Worm (Caenorhabditis elegans) whole organism, L4 larva: ENCODE results near the gene dars-1.

Experiments used
- F10B5.3 ChIP-seq: sonication (generic microtip); optimal IDR thresholded peaks from 2 replicates; lab custom pipeline; 2016; ENCODE audit warnings: mild to moderate bottlenecking, missing genetic modification characterization, missing compliant biosample characterization
- F26F4.8 ChIP-seq: fragments of 200-800 bp; sonication (Bioruptor generic); conservative IDR thresholded peaks from 2 replicates; pipeline ENCODE4 v1.3.6; 2022; ENCODE audit warnings: missing genetic modification characterization, missing compliant biosample characterization
- F49E8.2 ChIP-seq: sonication (generic microtip); optimal IDR thresholded peaks from 2 replicates; lab custom pipeline; 2016; ENCODE audit warnings: missing compliant biosample characterization, mild to moderate bottlenecking, missing genetic modification characterization, borderline replicate concordance
- T20F7.1 ChIP-seq: fragments of 200-800 bp; sonication (Bioruptor generic); optimal IDR thresholded peaks from 2 replicates; lab custom pipeline; 2018; ENCODE audit warnings: mild to moderate bottlenecking, missing genetic modification characterization, missing compliant biosample characterization
- Y105C5A.15 ChIP-seq: fragments of 200-800 bp; sonication (Bioruptor generic); IDR thresholded peaks from 2 replicates; pipeline ENCODE4 v1.3.6; 2022; ENCODE audit warnings: missing genetic modification characterization, missing compliant biosample characterization
- Y75B8A.6 ChIP-seq: fragments of 200-800 bp; sonication (Bioruptor generic); IDR thresholded peaks from 2 replicates; pipeline ENCODE4 v1.3.6; 2022; ENCODE audit warnings: missing genetic modification reagents, missing genetic modification characterization, missing compliant biosample characterization
- aha-1 ChIP-seq: fragments of 150-350 bp; peaks from one replicate; lab custom pipeline; 2014; ENCODE audit warnings: missing biosample characterization, missing genetic modification characterization
- ceh-28 ChIP-seq: fragments of 150-350 bp; optimal IDR thresholded peaks from 2 replicates; lab custom pipeline; 2014; ENCODE audit warnings: missing biosample characterization, missing genetic modification reagents, missing genetic modification characterization
- ceh-44 ChIP-seq: fragments of 200-800 bp; sonication (Bioruptor generic); IDR thresholded peaks from 2 replicates; pipeline ENCODE4 v1.3.6; 2022; ENCODE audit warnings: missing genetic modification reagents, missing genetic modification characterization, missing compliant biosample characterization
- daf-12 ChIP-seq: fragments of 150-350 bp; optimal IDR thresholded peaks from 2 replicates; lab custom pipeline; 2014; ENCODE audit warnings: missing biosample characterization, missing genetic modification reagents, missing genetic modification characterization
- daf-16 ChIP-seq, 3 experiments: sonication (generic microtip); optimal IDR thresholded peaks; 2 replicates each; lab custom pipeline; 2016 to 2017; ENCODE audit warnings: missing genetic modification characterization in 3 of 3, missing genetic modification reagents in 3 of 3, mild to moderate bottlenecking in 2 of 3, missing compliant biosample characterization in 2 of 3, missing biosample characterization in 1 of 3, moderate library complexity in 1 of 3
- daf-19 ChIP-seq: fragments of 200-800 bp; sonication (Bioruptor generic); conservative IDR thresholded peaks from 2 replicates; pipeline ENCODE4 v1.3.6; 2022; ENCODE audit warnings: missing genetic modification characterization, missing compliant biosample characterization
- dmd-6 ChIP-seq: fragments of 200-800 bp; sonication (Bioruptor generic); IDR thresholded peaks from 2 replicates; pipeline ENCODE4 v1.3.6; 2022; ENCODE audit warnings: missing genetic modification reagents, missing genetic modification characterization, missing compliant biosample characterization
- dpl-1 ChIP-seq: fragments of 150-350 bp; optimal IDR thresholded peaks from 2 replicates; lab custom pipeline; 2014; ENCODE audit warnings: missing biosample characterization, missing genetic modification reagents, missing genetic modification characterization
- duxl-1 ChIP-seq: sonication (generic microtip); optimal IDR thresholded peaks from 2 replicates; lab custom pipeline; 2016; ENCODE audit warnings: mild to moderate bottlenecking, missing genetic modification characterization, moderate library complexity, missing compliant biosample characterization; ENCODE audit not compliant: poor library complexity
- gei-8 ChIP-seq: fragments of 200-800 bp; sonication (Bioruptor generic); optimal IDR thresholded peaks from 2 replicates; lab custom pipeline; 2018; ENCODE audit warnings: mild to moderate bottlenecking, missing genetic modification characterization, missing compliant biosample characterization
- hif-1 ChIP-seq, 2 experiments: sonication (generic microtip); optimal IDR thresholded peaks; 2 replicates each; lab custom pipeline; 2016 to 2017; ENCODE audit warnings: missing compliant biosample characterization in 2 of 2, missing genetic modification characterization in 2 of 2, missing genetic modification reagents in 2 of 2, missing genotype in 2 of 2, mild to moderate bottlenecking in 1 of 2
- hlh-11 ChIP-seq: fragments of 200-800 bp; sonication (Bioruptor generic); optimal IDR thresholded peaks from 2 replicates; lab custom pipeline; 2018; ENCODE audit warnings: mild to moderate bottlenecking, missing genetic modification characterization, missing compliant biosample characterization
- hlh-30 ChIP-seq: sonication (generic microtip); optimal IDR thresholded peaks from 2 replicates; lab custom pipeline; 2017; ENCODE audit warnings: antibody characterized with exemption, mild to moderate bottlenecking, missing genetic modification characterization, missing compliant biosample characterization; ENCODE audit not compliant: insufficient read depth
- jun-1 ChIP-seq: fragments of 150-350 bp; optimal IDR thresholded peaks from 2 replicates; lab custom pipeline; 2014; ENCODE audit warnings: missing biosample characterization, missing genetic modification reagents, missing genetic modification characterization
- lim-7 ChIP-seq: fragments of 200-800 bp; sonication (Bioruptor generic); IDR thresholded peaks from 2 replicates; pipeline ENCODE4 v1.3.6; 2022; ENCODE audit warnings: missing genetic modification characterization, missing compliant biosample characterization
- lin-13 ChIP-seq: fragments of 150-350 bp; optimal IDR thresholded peaks from 2 replicates; lab custom pipeline; 2014; ENCODE audit warnings: missing biosample characterization, missing genetic modification reagents, missing genetic modification characterization
- lin-39 ChIP-seq: fragments of 150-350 bp; optimal IDR thresholded peaks from 2 replicates; lab custom pipeline; 2014; ENCODE audit warnings: missing biosample characterization, missing genetic modification reagents, missing genetic modification characterization
- mes-2 ChIP-seq: sonication (generic microtip); optimal IDR thresholded peaks from 2 replicates; lab custom pipeline; 2016; ENCODE audit warnings: missing genotype, mild to moderate bottlenecking, missing genetic modification characterization, missing compliant biosample characterization; ENCODE audit not compliant: poor library complexity, severe bottlenecking
- mxl-2 ChIP-seq: fragments of 200-800 bp; sonication (Bioruptor generic); conservative IDR thresholded peaks from 2 replicates; pipeline ENCODE4 v1.3.6; 2022; ENCODE audit warnings: missing genetic modification reagents, missing genetic modification characterization, missing compliant biosample characterization
- mxl-3 ChIP-seq: fragments of 200-800 bp; sonication (Bioruptor generic); optimal IDR thresholded peaks from 2 replicates; lab custom pipeline; 2018; ENCODE audit warnings: mild to moderate bottlenecking, missing genetic modification characterization, missing compliant biosample characterization
- nhr-102 ChIP-seq: sonication (generic microtip); optimal IDR thresholded peaks from 2 replicates; lab custom pipeline; 2016; ENCODE audit warnings: mild to moderate bottlenecking, missing genetic modification characterization, moderate library complexity, missing compliant biosample characterization
- nhr-11 ChIP-seq: fragments of 150-350 bp; optimal IDR thresholded peaks from 2 replicates; lab custom pipeline; 2014; ENCODE audit warnings: missing biosample characterization, missing genetic modification characterization
- nhr-111 ChIP-seq: fragments of 200-800 bp; sonication (Bioruptor generic); optimal IDR thresholded peaks from 2 replicates; lab custom pipeline; 2018; ENCODE audit warnings: mild to moderate bottlenecking, missing genetic modification characterization, missing compliant biosample characterization
- nhr-28 ChIP-seq: fragments of 150-350 bp; optimal IDR thresholded peaks from 2 replicates; lab custom pipeline; 2014; ENCODE audit warnings: missing biosample characterization, missing genetic modification characterization
- nhr-41 ChIP-seq: fragments of 200-800 bp; sonication (Bioruptor generic); IDR thresholded peaks from 2 replicates; pipeline ENCODE4 v1.3.6; 2022; ENCODE audit warnings: missing genetic modification reagents, missing genetic modification characterization, missing compliant biosample characterization
- nhr-42 ChIP-seq: fragments of 200-800 bp; sonication (Bioruptor generic); IDR thresholded peaks from 2 replicates; pipeline ENCODE4 v1.3.6; 2022; ENCODE audit warnings: missing genetic modification characterization, missing compliant biosample characterization
- nhr-48 ChIP-seq: sonication (generic microtip); optimal IDR thresholded peaks from 2 replicates; lab custom pipeline; 2016; ENCODE audit warnings: mild to moderate bottlenecking, missing genetic modification characterization, missing compliant biosample characterization
- nhr-76 ChIP-seq: fragments of 150-350 bp; optimal IDR thresholded peaks from 2 replicates; lab custom pipeline; 2014; ENCODE audit warnings: missing biosample characterization, missing genetic modification characterization
- nhr-77 ChIP-seq: fragments of 150-350 bp; optimal IDR thresholded peaks from 2 replicates; lab custom pipeline; 2014; ENCODE audit warnings: missing biosample characterization, missing genetic modification characterization
- rbr-2 ChIP-seq: sonication (generic microtip); optimal IDR thresholded peaks from 2 replicates; lab custom pipeline; 2016; ENCODE audit warnings: missing genotype, missing genetic modification characterization, missing compliant biosample characterization
- saeg-2 ChIP-seq: fragments of 200-800 bp; sonication (Bioruptor generic); IDR thresholded peaks from 2 replicates; pipeline ENCODE4 v1.3.6; 2022; ENCODE audit warnings: missing genetic modification reagents, missing genetic modification characterization, missing compliant biosample characterization
- snpc-4 ChIP-seq: fragments of 150-350 bp; optimal IDR thresholded peaks from 2 replicates; lab custom pipeline; 2014; ENCODE audit warnings: missing biosample characterization, missing genetic modification characterization
- spr-1 ChIP-seq: sonication (generic microtip); optimal IDR thresholded peaks from 2 replicates; lab custom pipeline; 2016; ENCODE audit warnings: mild to moderate bottlenecking, missing genetic modification characterization, missing compliant biosample characterization
- tra-1 ChIP-seq: fragments of 200-800 bp; sonication (Bioruptor generic); IDR thresholded peaks from 2 replicates; pipeline ENCODE4 v1.3.6; 2022; ENCODE audit warnings: missing genetic modification reagents, missing genetic modification characterization, missing compliant biosample characterization
- unc-62 ChIP-seq, 3 experiments: fragments of 150-350 bp in 1 of 3; sonication (generic microtip); optimal IDR thresholded peaks in 2 of 3; peaks in 1 of 3; 1 replicate in 1 of 3; 2 replicates in 2 of 3; lab custom pipeline; 2014 to 2017; ENCODE audit warnings: missing biosample characterization in 3 of 3, missing genetic modification characterization in 3 of 3, missing genetic modification reagents in 3 of 3, missing genotype in 1 of 3
- zag-1 ChIP-seq: fragments of 150-350 bp; optimal IDR thresholded peaks from 2 replicates; lab custom pipeline; 2014; ENCODE audit warnings: missing biosample characterization, missing genetic modification characterization
- zfp-2 ChIP-seq: sonication (generic microtip); optimal IDR thresholded peaks from 2 replicates; lab custom pipeline; 2016; ENCODE audit warnings: mild to moderate bottlenecking, missing genetic modification characterization, missing compliant biosample characterization
- zip-11 ChIP-seq: fragments of 200-800 bp; sonication (Bioruptor generic); IDR thresholded peaks from 2 replicates; pipeline ENCODE4 v1.3.6; 2022; ENCODE audit warnings: missing genetic modification characterization, missing compliant biosample characterization
- ztf-11 ChIP-seq: fragments of 150-350 bp; optimal IDR thresholded peaks from 2 replicates; lab custom pipeline; 2014; ENCODE audit warnings: missing biosample characterization, missing genetic modification characterization
- ztf-7 ChIP-seq: fragments of 150-350 bp; optimal IDR thresholded peaks from 2 replicates; lab custom pipeline; 2014; ENCODE audit warnings: missing biosample characterization, missing genetic modification characterization

dars-1 gene

DNA sequence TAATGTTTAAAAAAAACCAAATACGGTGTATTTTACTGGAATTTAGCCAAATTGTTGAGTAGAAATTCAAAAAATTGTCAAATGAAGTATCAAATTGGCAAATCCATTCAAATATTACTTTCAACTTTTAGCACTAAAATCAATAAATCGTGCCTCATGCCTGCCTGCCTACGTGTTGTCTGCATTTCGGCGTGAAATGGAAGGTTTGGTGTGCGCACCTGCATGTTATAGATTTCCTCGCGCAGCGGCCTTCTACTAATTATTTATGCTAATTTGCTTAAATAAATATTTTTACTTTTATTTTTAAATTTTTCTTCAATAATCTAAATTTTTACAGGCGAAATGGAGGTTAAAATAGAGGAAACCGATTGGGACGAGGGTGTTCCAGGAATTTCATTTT is 37.8 kb upstream of the dars-1 start, which contains the start of gene ZK1098.2 (continued):
- TF ChIP-seq T20F7.1 (GFP tag; lab: Kevin White, UChicago): no peak
- no peak for TF ChIP-seq duxl-1
- peak in 1 of 2 experiments; percentile 50 for TF ChIP-seq hif-1 (tag; optimal IDR thresholded peaks at IDR 0.05; lab: Kevin White, UChicago)
- TF ChIP-seq rbr-2 (tag; lab: Kevin White, UChicago): no peak
- TF ChIP-seq saeg-2 (GFP tag; lab: Robert Waterston, UW): no peak
- TF ChIP-seq lin-39 (tag; lab: Kevin White, UChicago): no peak
- no peak for TF ChIP-seq spr-1 (tag; lab: Kevin White, UChicago)
- no peak for TF ChIP-seq ceh-28
- TF ChIP-seq dmd-6 (GFP tag; lab: Robert Waterston, UW): no peak

DNA sequence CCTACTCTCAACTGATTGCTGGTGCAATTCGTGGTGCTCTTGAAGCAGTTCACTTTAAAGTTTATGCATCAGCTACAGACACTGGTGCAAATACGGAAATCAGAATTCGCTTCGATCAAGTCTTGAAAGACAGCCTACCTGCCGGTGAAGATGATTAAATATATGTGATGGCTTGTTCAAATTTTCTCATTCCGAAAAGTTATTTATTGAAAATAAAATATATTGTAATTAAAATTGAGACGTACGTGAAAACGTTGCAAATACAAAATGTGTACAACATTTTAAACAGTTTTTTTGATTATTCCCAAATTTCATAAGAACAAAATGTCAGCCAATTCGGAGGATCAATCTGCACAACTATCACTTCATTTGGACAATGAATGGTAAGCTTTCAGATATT is 35.8 kb upstream of the dars-1 start, which contains the start of gene ZK1098.6:
TSS of gene ZK1098.6 (plus strand) at position 301 of the 400 bp plus-strand sequence.
- no peak for TF ChIP-seq unc-62 (GFP tag; optimal IDR thresholded peaks at IDR 0.05 in 1 of 2; lab: Kevin White, UChicago)
- no peak for TF ChIP-seq unc-62 (tag; optimal IDR thresholded peaks at IDR 0.05; lab: Kevin White, UChicago)
- TF ChIP-seq Y105C5A.15 (GFP tag; lab: Robert Waterston, UW): no peak
- no peak for TF ChIP-seq zip-11 (GFP tag; lab: Robert Waterston, UW)
- TF ChIP-seq nhr-48 (tag; lab: Kevin White, UChicago): no peak
- TF ChIP-seq T20F7.1 (GFP tag; lab: Kevin White, UChicago): no peak
- no peak for TF ChIP-seq F49E8.2 (tag; lab: Kevin White, UChicago)
- TF ChIP-seq snpc-4: no peak
- no peak for TF ChIP-seq saeg-2 (GFP tag; lab: Robert Waterston, UW)
- no peak for TF ChIP-seq nhr-41
- no peak for TF ChIP-seq hlh-11 (tag; lab: Kevin White, UChicago)
- no peak for TF ChIP-seq daf-19 (GFP tag; lab: Robert Waterston, UW)
- no peak for TF ChIP-seq F10B5.3

ce11 chrIII:9525252-9525651 is 34.2 kb upstream of the dars-1 start, which contains the start of gene trpp-3:
TSS of gene trpp-3 (plus strand) at chrIII:9525552.
- TF ChIP-seq nhr-111 (GFP tag; lab: Kevin White, UChicago) (no peak), ztf-7 (no peak), dpl-1 (GFP tag; lab: Kevin White, UChicago) (no peak), F26F4.8 (GFP tag; lab: Robert Waterston, UW) (no peak), nhr-48 (tag; lab: Kevin White, UChicago) (no peak), daf-12 (tag; lab: Kevin White, UChicago) (no peak), zag-1 (no peak), daf-16 (GFP tag; optimal IDR thresholded peaks at IDR 0.05; lab: Kevin White, UChicago) (no peak), daf-16 (tag; optimal IDR thresholded peaks at IDR 0.05; lab: Kevin White, UChicago) (no peak), lim-7 (GFP tag; lab: Robert Waterston, UW) (no peak), mxl-2 (GFP tag; lab: Robert Waterston, UW) (no peak), jun-1 (no peak), ceh-44 (no peak), ceh-28 (no peak), nhr-28 (tag; lab: Kevin White, UChicago) (no peak), zfp-2 (tag; lab: Kevin White, UChicago) (no peak), mxl-3 (GFP tag; lab: Kevin White, UChicago) (no peak), ztf-11 (tag; lab: Kevin White, UChicago) (no peak), nhr-77 (no peak), lin-39 (tag; lab: Kevin White, UChicago) (no peak)

DNA sequence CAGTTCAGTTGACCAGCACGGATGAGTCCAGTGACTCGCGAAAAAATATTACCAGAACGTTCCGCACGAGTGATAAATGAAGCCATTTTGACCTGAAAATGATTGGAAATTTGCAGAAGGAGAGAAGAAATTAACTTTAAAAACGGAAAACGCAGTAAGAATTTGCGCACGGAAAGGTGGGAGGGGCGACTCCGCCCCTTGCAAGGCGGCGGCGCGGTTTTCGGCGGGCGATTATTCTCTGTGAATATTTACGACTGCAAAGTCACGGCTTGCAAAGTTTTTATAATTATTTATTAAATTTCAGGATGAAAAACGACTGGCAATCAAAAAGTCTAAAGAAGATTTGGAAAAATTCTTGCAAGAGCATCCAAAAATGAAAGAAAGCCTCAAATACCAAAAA is 32.6 kb upstream of the dars-1 start, which contains the start of gene mrps-23:
TSS of gene mrps-23 (minus strand) at position 92 of the 400 bp plus-strand sequence.
- TF ChIP-seq hlh-11 (tag; lab: Kevin White, UChicago): peak; percentile 4
- TF ChIP-seq gei-8 (GFP tag; lab: Kevin White, UChicago): no peak
- no peak for TF ChIP-seq Y75B8A.6 (GFP tag; lab: Robert Waterston, UW)
- no peak for TF ChIP-seq tra-1 (GFP tag; lab: Robert Waterston, UW)
- no peak for TF ChIP-seq nhr-42 (GFP tag; lab: Robert Waterston, UW)
- no peak for TF ChIP-seq nhr-76 (tag; lab: Kevin White, UChicago)
- TF ChIP-seq ztf-7: no peak
- no peak for TF ChIP-seq nhr-77
- TF ChIP-seq lin-13 (GFP tag; lab: Kevin White, UChicago): no peak
- no peak for TF ChIP-seq nhr-102 (tag; lab: Kevin White, UChicago)
- TF ChIP-seq Y105C5A.15 (GFP tag; lab: Robert Waterston, UW): no peak
- TF ChIP-seq hlh-30 (tag; lab: Kevin White, UChicago): no peak
- no peak for TF ChIP-seq F49E8.2 (tag; lab: Kevin White, UChicago)
- TF ChIP-seq nhr-11 (tag; lab: Kevin White, UChicago): no peak
- TF ChIP-seq mes-2 (tag; lab: Kevin White, UChicago): peak; percentile 60
- TF ChIP-seq dpl-1 (GFP tag; lab: Kevin White, UChicago): peak; percentile 14
- no peak for TF ChIP-seq aha-1
